Worm (Caenorhabditis elegans): ENCODE measurements around the gene scp-1.
A peak's percentile ranks its signal among the peaks of the same experiment; 100 is the strongest.

The scp-1 gene

DNA sequence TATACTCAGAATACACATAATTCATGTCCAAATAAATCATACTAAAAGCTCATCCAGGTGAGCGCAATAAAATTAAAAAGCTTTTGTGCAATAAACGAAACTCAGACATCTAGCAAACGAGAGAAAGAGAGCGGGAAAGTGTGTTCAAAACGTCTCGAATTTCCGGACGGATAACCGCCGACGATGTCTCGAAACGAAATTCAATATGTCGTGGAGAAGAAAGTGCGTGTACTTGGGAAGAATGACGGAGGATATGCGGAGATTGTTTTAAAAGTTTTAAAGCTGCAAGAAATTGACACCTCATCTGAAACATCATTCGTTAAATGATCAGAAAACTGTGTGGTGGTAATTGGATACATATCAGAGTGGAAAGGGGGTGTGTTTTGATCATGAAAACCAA lies 19.1 kb upstream of the scp-1 start:
- TF ChIP-seq ztf-4 (tag; optimal IDR thresholded peaks at IDR 0.05) (no peak), F13H6.1 (tag; optimal IDR thresholded peaks at IDR 0.05) (peak; percentile 46), nhr-129 (tag; optimal IDR thresholded peaks at IDR 0.05) (peak; percentile 6)

DNA sequence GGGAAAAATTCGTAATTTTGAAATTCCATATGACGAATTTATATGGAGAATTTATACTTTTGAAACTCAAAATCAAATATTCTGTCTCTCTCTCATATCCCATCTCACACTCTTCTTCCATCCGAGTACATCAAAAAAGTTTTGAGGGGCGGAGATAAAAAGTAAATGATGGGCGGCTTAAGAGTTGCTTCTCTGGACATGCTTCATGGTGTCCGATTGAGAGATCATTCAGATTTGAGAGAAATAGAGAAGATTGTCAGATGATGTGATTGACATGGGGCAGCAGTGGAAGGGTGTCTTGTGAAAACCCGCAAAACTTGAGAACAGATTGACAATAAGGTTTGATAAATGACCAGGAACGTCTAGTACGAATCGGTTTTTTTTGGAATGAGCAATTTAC lies 18.1 kb upstream of the scp-1 start:
- TF ChIP-seq C34F6.9 (tag; optimal IDR thresholded peaks at IDR 0.05): peak; percentile 37
- TF ChIP-seq nhr-129 (tag; optimal IDR thresholded peaks at IDR 0.05): peak; percentile 33
- no peak for TF ChIP-seq Y55F3AM.14 (GFP tag; optimal IDR thresholded peaks at IDR 0.05)

DNA sequence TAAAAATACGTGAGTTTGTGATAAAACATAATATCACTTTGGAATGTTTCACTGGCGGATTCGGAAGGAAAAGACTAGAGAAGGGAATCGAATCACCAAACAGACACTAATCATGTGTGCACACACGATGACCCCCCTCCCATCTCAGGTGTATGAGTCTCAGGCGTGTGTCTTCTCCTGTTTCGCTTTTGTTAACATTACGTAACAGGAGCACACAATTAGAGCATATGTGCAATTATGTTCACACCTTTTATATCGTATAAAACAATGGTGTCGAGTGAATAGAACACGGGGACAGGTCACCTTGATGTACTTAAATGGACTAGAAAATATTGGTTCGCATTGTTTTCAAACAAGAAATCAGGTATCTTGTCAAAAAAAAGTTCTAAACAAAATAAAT lies 17.0 kb upstream of the scp-1 start:
- TF ChIP-seq ama-1 (optimal IDR thresholded peaks at IDR 0.05): no peak
- no peak for TF ChIP-seq nhr-77 (tag; optimal IDR thresholded peaks at IDR 0.05)
- TF ChIP-seq sem-4 (tag; optimal IDR thresholded peaks at IDR 0.05): no peak
- no peak for TF ChIP-seq nhr-12 (tag; optimal IDR thresholded peaks at IDR 0.05)
- TF ChIP-seq alr-1 (tag; optimal IDR thresholded peaks at IDR 0.05): no peak
- no peak for TF ChIP-seq F13H6.1 (tag; optimal IDR thresholded peaks at IDR 0.05)
- peak; percentile 2 for TF ChIP-seq nhr-129 (tag; optimal IDR thresholded peaks at IDR 0.05)

DNA sequence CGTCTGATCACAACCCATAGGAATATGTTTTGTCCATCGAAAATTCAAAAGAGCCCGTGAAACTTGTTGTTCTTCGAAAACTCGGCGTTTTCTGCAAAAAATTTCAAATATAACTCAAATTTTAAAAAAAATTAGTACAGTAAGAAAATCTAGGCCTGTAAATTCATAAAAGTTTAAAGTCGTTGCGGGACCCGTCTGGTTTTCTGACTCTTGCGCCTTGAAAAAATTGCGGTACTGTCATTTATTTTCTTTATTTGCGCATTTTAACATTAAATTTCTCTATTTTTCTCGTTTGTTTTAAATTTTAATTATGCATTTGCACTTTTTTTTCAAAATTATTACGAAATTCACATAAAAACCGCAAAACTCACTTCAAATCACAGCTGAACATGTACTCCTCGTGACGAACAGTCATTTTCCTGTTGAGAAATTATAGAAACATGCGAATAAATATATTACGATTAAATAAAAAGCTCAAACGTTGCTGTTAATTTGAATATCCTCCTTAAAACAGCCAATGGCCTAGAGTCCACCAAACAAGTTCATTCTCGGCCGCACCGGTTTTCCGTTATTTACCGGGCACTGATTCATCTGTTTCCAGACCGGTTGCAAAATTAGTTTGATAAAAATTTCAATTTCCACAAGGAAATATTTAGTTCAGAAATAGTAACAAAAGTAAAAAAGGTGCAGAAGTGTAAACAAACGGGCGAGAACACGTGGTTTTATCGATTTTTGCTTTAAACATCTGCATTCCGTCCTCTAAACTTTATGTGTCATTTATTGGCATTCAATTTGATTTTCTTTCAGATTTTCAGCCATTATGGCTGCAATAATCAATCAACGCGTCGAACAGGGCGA lies 14.5 kb upstream of the scp-1 start, which contains the start of the genes csa-1 and wdfy-2:
Gene csa-1 (minus strand): TSS at position 669 of the 858 bp plus-strand sequence.
Gene wdfy-2 (plus strand): TSS at position 808 of the 858 bp plus-strand sequence.
- peak; percentile 47 for TF ChIP-seq fos-1 (tag; optimal IDR thresholded peaks at IDR 0.05)
- peak; percentile 20 for TF ChIP-seq unc-55 (GFP tag; optimal IDR thresholded peaks at IDR 0.05)
- peak; percentile 27 for TF ChIP-seq gmeb-1 (tag; optimal IDR thresholded peaks at IDR 0.05)
- no peak for TF ChIP-seq mdl-1 (tag; optimal IDR thresholded peaks at IDR 0.05)
- peak; percentile 41 for TF ChIP-seq C34F6.9 (tag; optimal IDR thresholded peaks at IDR 0.05)

DNA sequence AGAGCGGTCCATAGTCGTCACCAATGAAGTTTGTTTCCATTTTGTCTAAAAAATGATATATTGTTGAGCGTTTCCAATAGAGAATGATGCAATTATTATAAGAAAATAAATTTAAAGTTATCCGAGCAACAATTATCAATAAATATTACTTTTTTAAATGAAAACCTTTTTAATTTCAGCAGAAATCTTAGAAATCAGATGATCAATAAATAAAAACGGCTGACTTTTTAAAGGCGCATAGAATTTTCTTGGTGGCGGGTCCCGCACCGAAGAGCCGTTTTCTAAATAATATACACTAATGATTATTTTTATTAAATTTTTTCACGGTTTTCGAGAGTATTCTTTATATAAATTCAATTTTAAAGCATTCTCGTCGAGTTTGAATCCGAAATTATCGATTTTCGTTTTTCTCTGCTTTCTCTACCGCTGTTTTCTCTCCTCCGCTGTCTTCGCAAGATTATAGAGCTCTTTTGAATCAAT lies 10.9 kb upstream of the scp-1 start, which contains the start of gene rab-39:
Gene rab-39 (minus strand): TSS at position 51 of the 480 bp plus-strand sequence.
- TF ChIP-seq elt-3 (tag; optimal IDR thresholded peaks at IDR 0.05): no peak
- TF ChIP-seq crh-2 (tag; optimal IDR thresholded peaks at IDR 0.05): peak; percentile 20
- no peak for TF ChIP-seq nhr-11 (tag; optimal IDR thresholded peaks at IDR 0.05)
- no peak for TF ChIP-seq mbf-1 (tag; optimal IDR thresholded peaks at IDR 0.05)
- no peak for TF ChIP-seq mdl-1 (tag; optimal IDR thresholded peaks at IDR 0.05)
- no peak for TF ChIP-seq gmeb-1 (tag; optimal IDR thresholded peaks at IDR 0.05)
- TF ChIP-seq ztf-1 (GFP tag; conservative IDR thresholded peaks at IDR 0.05): no peak
- no peak for TF ChIP-seq unc-62 (GFP tag; optimal IDR thresholded peaks at IDR 0.05)
- TF ChIP-seq C34F6.9 (tag; optimal IDR thresholded peaks at IDR 0.05): peak; percentile 72
- no peak for TF ChIP-seq nhr-23 (tag; optimal IDR thresholded peaks at IDR 0.05)
- peak in 1 of 2 experiments; percentile 62 for TF ChIP-seq lsy-2 (tag; optimal IDR thresholded peaks at IDR 0.05)
- TF ChIP-seq peb-1 (tag; optimal IDR thresholded peaks at IDR 0.05): no peak
- TF ChIP-seq ztf-4 (tag; optimal IDR thresholded peaks at IDR 0.05): no peak
- no peak for TF ChIP-seq snpc-4 (tag; optimal IDR thresholded peaks at IDR 0.05)
- no peak for TF ChIP-seq skn-1 (tag; optimal IDR thresholded peaks at IDR 0.05)
- peak; percentile 20 for TF ChIP-seq fos-1 (tag; optimal IDR thresholded peaks at IDR 0.05)
- peak; percentile 69 for TF ChIP-seq unc-55 (GFP tag; optimal IDR thresholded peaks at IDR 0.05)
- TF ChIP-seq zag-1 (tag; optimal IDR thresholded peaks at IDR 0.05): no peak
- no peak for TF ChIP-seq R02D3.7 (tag; optimal IDR thresholded peaks at IDR 0.05)
- TF ChIP-seq lin-13 (GFP tag; optimal IDR thresholded peaks at IDR 0.05): peak; percentile 23
- no peak for TF ChIP-seq F13H6.1 (tag; optimal IDR thresholded peaks at IDR 0.05)
- no peak for TF ChIP-seq nhr-25 (tag; optimal IDR thresholded peaks at IDR 0.05)
- TF ChIP-seq nhr-10 (tag; optimal IDR thresholded peaks at IDR 0.05): no peak
- TF ChIP-seq dmd-4 (tag; optimal IDR thresholded peaks at IDR 0.05): no peak

DNA sequence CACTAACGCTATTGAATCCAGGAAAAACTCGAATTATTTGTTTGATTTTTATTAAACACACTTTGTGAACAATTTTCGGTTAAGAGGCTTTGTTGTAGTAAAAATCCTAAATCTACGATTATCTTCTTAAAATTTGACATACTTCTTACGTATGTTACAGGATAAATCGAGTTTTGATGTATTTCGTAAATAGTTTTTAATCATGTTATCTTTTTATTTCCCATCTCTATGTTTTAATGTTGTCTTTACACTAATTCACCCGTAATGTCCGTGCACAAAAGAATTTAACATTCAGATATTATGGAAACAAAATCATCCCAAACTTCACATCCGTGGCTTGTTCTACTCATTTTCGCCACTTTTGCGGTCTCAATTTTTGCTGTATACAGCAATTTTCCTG lies 10.2 kb upstream of the scp-1 start, which contains the start of gene egli-1:
Gene egli-1 (plus strand): TSS at position 301 of the 400 bp plus-strand sequence.
- TF ChIP-seq ztf-4 (tag; optimal IDR thresholded peaks at IDR 0.05) (no peak), lsy-2 (tag; optimal IDR thresholded peaks at IDR 0.05) (no peak), nhr-6 (tag; optimal IDR thresholded peaks at IDR 0.05) (no peak)
